Worm (Caenorhabditis elegans) whole organism, mixed stage, embryonic: ENCODE results near the gene ZC190.10.

Experiments used
- ces-1 ChIP-seq: fragments of 150-350 bp; optimal IDR thresholded peaks from 2 replicates; lab custom pipeline; 2014; ENCODE audit warnings: missing biosample characterization, missing genetic modification reagents, missing genetic modification characterization
- nhr-76 ChIP-seq: sonication (generic microtip); optimal IDR thresholded peaks from 2 replicates; lab custom pipeline; 2017; ENCODE audit warnings: missing biosample characterization, missing genetic modification characterization

DNA sequence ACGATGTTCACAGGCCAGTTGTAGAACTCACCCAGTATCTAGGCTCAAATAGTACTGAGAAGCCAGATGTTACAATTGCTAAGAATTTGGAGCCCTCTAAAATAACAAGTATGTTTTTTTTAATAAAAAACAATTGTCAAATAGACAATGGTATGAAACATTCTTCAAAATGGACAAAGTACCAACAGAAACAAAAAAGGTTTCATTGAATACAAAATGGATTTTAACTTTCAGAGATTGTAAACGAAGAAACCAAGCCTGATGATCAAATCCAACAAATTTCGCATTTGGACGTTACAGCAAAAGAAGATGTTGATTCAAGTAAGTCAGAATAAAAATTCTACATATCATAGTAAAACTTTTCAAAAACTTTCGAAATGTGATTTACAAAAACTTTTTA is 31.0 kb upstream of the ZC190.10 start, which contains the start of gene ZC196.9:
- TF ChIP-seq nhr-76 (no peak), ces-1 (no peak)
